Fruit fly (Drosophila melanogaster): ENCODE data around the gene Gss1.

Gss1 gene

dm6 chrX:17875014-17875589 lies 14.2 kb upstream of the Gss1 start (continued):
- peak; percentile 30 for TF ChIP-seq Sox15 (GFP tag; optimal IDR thresholded peaks at IDR 0.05)
- TF ChIP-seq CG3032 (tag; optimal IDR thresholded peaks at IDR 0.05), result no peak
- peak; percentile 46 for TF ChIP-seq pdm3 (GFP tag; optimal IDR thresholded peaks at IDR 0.05)
- peak; percentile 44 for TF ChIP-seq CG6808 (GFP tag; optimal IDR thresholded peaks at IDR 0.05)
- peak; percentile 62 for TF ChIP-seq Hr4 (GFP tag; optimal IDR thresholded peaks at IDR 0.05)
- TF ChIP-seq fd85E (GFP tag; optimal IDR thresholded peaks at IDR 0.05), result no peak
- peak; percentile 6 for TF ChIP-seq CG11762 (GFP tag; optimal IDR thresholded peaks at IDR 0.05; ENCODE audit: insufficient read depth)
- no peak for TF ChIP-seq Hr38 (GFP tag; optimal IDR thresholded peaks at IDR 0.05)
- TF ChIP-seq CG6792 (GFP tag; optimal IDR thresholded peaks at IDR 0.05), result peak; percentile 46
- TF ChIP-seq CG8319 (GFP tag; optimal IDR thresholded peaks at IDR 0.05), result no peak
- peak; percentile 28 for TF ChIP-seq net (GFP tag; optimal IDR thresholded peaks at IDR 0.05)
- peak; percentile 9 for TF ChIP-seq CG1621 (tag; optimal IDR thresholded peaks at IDR 0.05)
- TF ChIP-seq acj6 (GFP tag; optimal IDR thresholded peaks at IDR 0.05), result peak; percentile 27
- TF ChIP-seq svp (GFP tag), result peak; percentile 86
- no peak for TF ChIP-seq CG8119 (GFP tag; IDR thresholded peaks at IDR 0.05)
- TF ChIP-seq CG10669 (GFP tag; optimal IDR thresholded peaks at IDR 0.05), result no peak
- TF ChIP-seq Met (GFP tag; optimal IDR thresholded peaks at IDR 0.05), result peak; percentile 67
- TF ChIP-seq lz (GFP tag; optimal IDR thresholded peaks at IDR 0.05), result peak; percentile 51
- TF ChIP-seq achi (GFP tag; optimal IDR thresholded peaks at IDR 0.05), result peak; percentile 44
- peak; percentile 55 for TF ChIP-seq Sox102F (GFP tag; optimal IDR thresholded peaks at IDR 0.05)
- TF ChIP-seq CG34406 (GFP tag; optimal IDR thresholded peaks at IDR 0.05), result peak; percentile 4
- TF ChIP-seq cyc (GFP tag; optimal IDR thresholded peaks at IDR 0.05), result peak; percentile 56
- peak; percentile 86 for TF ChIP-seq Eip78C (GFP tag)
- TF ChIP-seq Blimp-1 (GFP tag; optimal IDR thresholded peaks at IDR 0.05), result no peak
- TF ChIP-seq CG7368 (GFP tag; optimal IDR thresholded peaks at IDR 0.05), result peak; percentile 47
- peak; percentile 43 to 63 for TF ChIP-seq ss (GFP tag; optimal IDR thresholded peaks at IDR 0.05)
- TF ChIP-seq dsx (GFP tag; optimal IDR thresholded peaks at IDR 0.05; ENCODE audit: poor library complexity, severe bottlenecking), result peak; percentile 47
- TF ChIP-seq OdsH (GFP tag; optimal IDR thresholded peaks at IDR 0.05), result peak; percentile 43
- peak; percentile 27 for TF ChIP-seq Lpt (GFP tag; optimal IDR thresholded peaks at IDR 0.05)
- no peak for TF ChIP-seq CG4318 (GFP tag; optimal IDR thresholded peaks at IDR 0.05)
- TF ChIP-seq CG32006 (GFP tag; optimal IDR thresholded peaks at IDR 0.05), result peak; percentile 32
- TF ChIP-seq CG11902 (GFP tag; optimal IDR thresholded peaks at IDR 0.05), result peak; percentile 20
- TF ChIP-seq Sox14 (GFP tag; optimal IDR thresholded peaks at IDR 0.05), result peak; percentile 3
- peak; percentile 74 for TF ChIP-seq topi (GFP tag; optimal IDR thresholded peaks at IDR 0.05)

- TF ChIP-seq vri (GFP tag; optimal IDR thresholded peaks at IDR 0.05) (no peak), CG6163 (GFP tag; IDR thresholded peaks at IDR 0.05) (no peak), Met (GFP tag; optimal IDR thresholded peaks at IDR 0.05) (peak; percentile 32), lz (GFP tag; optimal IDR thresholded peaks at IDR 0.05) (no peak), Eip78C (GFP tag) (peak; percentile 41), pdm3 (GFP tag; optimal IDR thresholded peaks at IDR 0.05) (no peak), Lpt (GFP tag; optimal IDR thresholded peaks at IDR 0.05) (no peak), CG8632 (GFP tag; optimal IDR thresholded peaks at IDR 0.05) (no peak), net (GFP tag; optimal IDR thresholded peaks at IDR 0.05) (no peak), CG31627 (GFP tag; optimal IDR thresholded peaks at IDR 0.05) (no peak), Sox14 (GFP tag; optimal IDR thresholded peaks at IDR 0.05) (peak; percentile 15), acj6 (GFP tag; optimal IDR thresholded peaks at IDR 0.05) (no peak), CG11294 (GFP tag; IDR thresholded peaks at IDR 0.05) (no peak), svp (GFP tag) (peak; percentile 58), salr (GFP tag; optimal IDR thresholded peaks at IDR 0.05) (no peak), Smox (GFP tag; optimal IDR thresholded peaks at IDR 0.05) (peak; percentile 33), Hr39 (GFP tag; optimal IDR thresholded peaks at IDR 0.05) (no peak), esn (GFP tag; optimal IDR thresholded peaks at IDR 0.05) (no peak), Eip93F (GFP tag; optimal IDR thresholded peaks at IDR 0.05) (peak; percentile 64), spab (GFP tag; optimal IDR thresholded peaks at IDR 0.05) (no peak), Ets21C (GFP tag; optimal IDR thresholded peaks at IDR 0.05) (no peak), dac (GFP tag; optimal IDR thresholded peaks at IDR 0.05) (no peak), CG15336 (GFP tag; IDR thresholded peaks at IDR 0.05) (no peak), CG32006 (GFP tag; optimal IDR thresholded peaks at IDR 0.05) (no peak), CG11902 (GFP tag; optimal IDR thresholded peaks at IDR 0.05) (no peak), CG3032 (tag; optimal IDR thresholded peaks at IDR 0.05) (no peak), Ets96B (tag; optimal IDR thresholded peaks at IDR 0.05) (no peak), CG3919 (GFP tag; optimal IDR thresholded peaks at IDR 0.05) (no peak), fd85E (GFP tag; optimal IDR thresholded peaks at IDR 0.05) (no peak)
Observed at dm6 chrX:17875695-17876094, 13.7 kb upstream of the Gss1 start.
